Worm (Caenorhabditis elegans) whole organism, L2 larva: ENCODE measurements around the gene T19E7.6.

Experiments used
- aly-2 ChIP-seq: fragments of 150-350 bp; optimal IDR thresholded peaks from 2 replicates; lab custom pipeline; 2014; ENCODE audit warnings: missing biosample characterization, missing genetic modification characterization
- ama-1 ChIP-seq: fragments of 150-350 bp; optimal IDR thresholded peaks from 2 replicates; lab custom pipeline; 2018; ENCODE audit warnings: inconsistent platforms
- ceh-82 ChIP-seq: fragments of 150-350 bp; optimal IDR thresholded peaks from 2 replicates; lab custom pipeline; 2014; ENCODE audit warnings: missing biosample characterization, missing genetic modification characterization
- elt-3 ChIP-seq: sonication (generic microtip); optimal IDR thresholded peaks from 2 replicates; lab custom pipeline; 2017; ENCODE audit warnings: missing biosample characterization, missing genetic modification characterization
- nhr-21 ChIP-seq: fragments of 150-350 bp; optimal IDR thresholded peaks from 2 replicates; lab custom pipeline; 2014; ENCODE audit warnings: missing biosample characterization, missing genetic modification characterization
- nhr-237 ChIP-seq: fragments of 150-350 bp; optimal IDR thresholded peaks from 2 replicates; lab custom pipeline; 2014; ENCODE audit warnings: missing biosample characterization, missing genetic modification characterization
- snpc-4 ChIP-seq: fragments of 150-350 bp; optimal IDR thresholded peaks from 2 replicates; lab custom pipeline; 2014; ENCODE audit warnings: missing biosample characterization, missing genetic modification characterization
- unc-62 ChIP-seq: fragments of 150-350 bp; optimal IDR thresholded peaks from 2 replicates; lab custom pipeline; 2014; ENCODE audit warnings: missing biosample characterization, missing genetic modification reagents, missing genetic modification characterization
- ztf-11 ChIP-seq: sonication (generic microtip); optimal IDR thresholded peaks from 2 replicates; lab custom pipeline; 2017; ENCODE audit warnings: missing biosample characterization, missing genetic modification characterization

DNA sequence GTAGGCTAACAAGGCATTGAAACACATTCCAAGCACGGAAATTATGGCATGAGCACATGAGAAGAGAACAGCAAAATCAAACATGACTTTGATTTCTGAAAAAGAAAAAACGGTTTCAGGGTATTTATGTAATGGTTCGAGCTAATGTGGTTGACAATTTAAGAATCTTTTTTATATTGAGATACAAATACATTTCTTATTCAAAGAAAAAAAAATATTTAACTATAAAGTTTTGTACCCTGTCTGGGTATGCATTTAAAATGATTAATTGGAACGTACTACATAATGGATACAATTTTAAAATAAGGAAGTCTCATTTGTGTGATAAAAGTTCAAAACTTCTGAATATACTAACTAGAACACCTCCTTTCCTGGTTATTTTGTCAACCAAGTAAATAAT lies 39.1 kb downstream of the T19E7.6 start, which contains the start of gene srd-12:
- no peak for TF ChIP-seq unc-62 (GFP tag; lab: Kevin White, UChicago)
- no peak for TF ChIP-seq nhr-237 (tag; lab: Kevin White, UChicago)
- TF ChIP-seq ceh-82 (tag; lab: Kevin White, UChicago), result no peak
- no peak for TF ChIP-seq ama-1 (lab: Kevin White, UChicago)
- TF ChIP-seq ztf-11 (tag; lab: Kevin White, UChicago), result no peak
- no peak for TF ChIP-seq nhr-21
- no peak for TF ChIP-seq aly-2 (tag; lab: Kevin White, UChicago)
- TF ChIP-seq snpc-4, result no peak
- no peak for TF ChIP-seq elt-3 (tag; lab: Kevin White, UChicago)
